Fruit fly (Drosophila melanogaster) whole organism, larva: ENCODE results near the gene CG43061.
A peak's percentile ranks its signal among the peaks of the same experiment; 100 is the strongest.
"Not testable (repeated sequence)": the region's sequence is repeated elsewhere in the genome, so short reads cannot be mapped to it uniquely, and the experiment has no call there.

Experiments
- noc ChIP-seq: fragments of 200-800 bp; sonication (Bioruptor generic); optimal IDR thresholded peaks from 3 replicates; lab custom pipeline; 2019; ENCODE audit warnings: missing biosample characterization, mild to moderate bottlenecking, missing genetic modification characterization, moderate library complexity

CG43061 gene

dm6 chr3R:8049373-8049772, at the start of gene CG43061:
CG43061 (plus strand) TSS chr3R:8049673.
- not testable (repeated sequence) for TF ChIP-seq noc

DNA sequence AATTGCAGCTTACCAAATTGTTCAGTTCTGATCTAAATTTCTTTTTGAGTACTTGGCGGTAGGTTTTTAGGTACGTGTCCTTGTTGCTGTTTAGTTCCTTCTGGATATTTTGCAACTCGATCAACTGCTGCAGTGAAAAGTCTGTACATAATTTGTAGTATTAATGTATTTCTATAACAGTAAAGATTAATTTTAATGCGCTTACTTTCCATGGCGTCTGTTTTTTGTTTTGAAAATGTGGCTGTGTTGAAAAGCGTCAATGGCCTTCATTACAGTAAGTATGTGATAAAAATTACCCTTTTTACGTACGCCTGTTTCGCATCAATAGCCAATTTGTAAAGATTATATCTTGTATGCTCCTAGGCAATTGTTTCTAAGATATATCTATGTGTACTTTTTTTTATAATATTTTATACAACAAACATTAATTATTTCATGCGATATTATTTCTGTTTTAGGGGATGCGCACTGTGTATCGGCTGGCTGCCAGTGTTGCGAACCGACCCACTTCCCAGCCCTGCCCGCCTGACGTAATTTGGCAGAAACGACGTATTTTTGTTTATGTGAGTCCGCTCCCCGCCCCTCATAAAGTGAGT, 48.3 kb upstream of the CG43061 start, which contains the start of the genes Kmn2 and CG2698:
Gene Kmn2, minus strand, starts transcription at position 236 of the 596 bp plus-strand sequence.
Gene CG2698, plus strand, starts transcription at position 489 of the 596 bp plus-strand sequence.
- TF ChIP-seq noc: peak; percentile 96

DNA sequence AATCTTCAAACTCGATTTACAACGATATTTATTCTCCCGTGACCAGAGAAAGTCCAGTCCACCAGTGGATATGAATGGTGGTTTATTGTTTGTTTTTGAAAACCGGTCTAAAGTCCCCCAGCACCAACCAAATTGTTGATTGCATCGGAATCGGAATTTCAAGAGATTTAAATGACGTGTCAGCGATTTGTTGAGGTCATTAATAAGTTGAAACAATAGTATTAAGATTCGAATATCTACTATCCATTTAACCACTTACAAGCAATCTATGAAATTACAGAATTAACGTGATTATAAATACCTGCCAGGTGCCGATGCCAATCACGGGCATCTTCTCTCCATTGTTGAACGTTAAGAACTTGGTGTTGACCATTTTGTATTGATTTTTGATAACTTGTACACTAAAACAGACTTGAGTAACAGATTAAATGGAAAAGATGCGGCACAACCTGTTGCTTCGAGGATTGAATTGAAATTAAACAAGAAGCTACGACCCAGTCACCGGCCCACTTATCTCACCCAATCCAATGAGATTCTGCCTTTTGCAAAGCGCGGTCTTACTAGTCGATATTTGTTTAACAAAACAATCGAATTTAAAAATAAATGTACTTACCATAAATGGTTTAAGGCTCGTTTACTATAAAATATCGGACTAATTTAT, 41.7 kb upstream of the CG43061 start, which contains the start of gene CG2767:
Gene CG2767, minus strand, starts transcription at position 516 of the 661 bp plus-strand sequence.
- no peak for TF ChIP-seq noc

DNA sequence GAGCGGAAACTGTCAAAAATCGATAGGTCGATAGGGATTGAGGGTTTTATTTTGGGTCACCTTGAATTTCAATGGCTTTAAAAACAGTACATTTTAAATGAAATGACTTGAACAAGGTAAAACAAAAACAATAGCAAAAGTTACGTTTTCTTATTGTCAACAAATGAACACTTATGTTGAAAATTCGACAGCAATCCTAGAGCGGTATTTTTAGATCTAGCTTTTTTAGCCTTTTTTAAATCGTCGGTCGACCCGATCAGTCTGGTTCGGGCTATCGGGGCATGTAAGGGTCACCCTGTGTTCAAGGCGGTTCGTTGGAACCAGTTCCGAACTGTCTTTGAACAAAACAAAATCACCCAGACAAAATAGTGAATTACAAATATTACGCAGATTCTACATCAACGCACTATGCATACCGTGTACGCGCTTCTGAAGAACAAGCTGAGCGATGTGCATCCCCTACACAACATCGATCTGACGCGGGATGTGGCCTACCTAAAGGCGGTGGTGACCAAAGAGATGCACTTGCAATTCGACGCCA, 40.3 kb upstream of the CG43061 start, which contains the start of the genes CG11052 and CG3223:
Gene CG11052, minus strand, starts transcription at position 218 of the 541 bp plus-strand sequence.
Gene CG3223, plus strand, starts transcription at position 321 of the 541 bp plus-strand sequence.
- TF ChIP-seq noc: no peak

DNA sequence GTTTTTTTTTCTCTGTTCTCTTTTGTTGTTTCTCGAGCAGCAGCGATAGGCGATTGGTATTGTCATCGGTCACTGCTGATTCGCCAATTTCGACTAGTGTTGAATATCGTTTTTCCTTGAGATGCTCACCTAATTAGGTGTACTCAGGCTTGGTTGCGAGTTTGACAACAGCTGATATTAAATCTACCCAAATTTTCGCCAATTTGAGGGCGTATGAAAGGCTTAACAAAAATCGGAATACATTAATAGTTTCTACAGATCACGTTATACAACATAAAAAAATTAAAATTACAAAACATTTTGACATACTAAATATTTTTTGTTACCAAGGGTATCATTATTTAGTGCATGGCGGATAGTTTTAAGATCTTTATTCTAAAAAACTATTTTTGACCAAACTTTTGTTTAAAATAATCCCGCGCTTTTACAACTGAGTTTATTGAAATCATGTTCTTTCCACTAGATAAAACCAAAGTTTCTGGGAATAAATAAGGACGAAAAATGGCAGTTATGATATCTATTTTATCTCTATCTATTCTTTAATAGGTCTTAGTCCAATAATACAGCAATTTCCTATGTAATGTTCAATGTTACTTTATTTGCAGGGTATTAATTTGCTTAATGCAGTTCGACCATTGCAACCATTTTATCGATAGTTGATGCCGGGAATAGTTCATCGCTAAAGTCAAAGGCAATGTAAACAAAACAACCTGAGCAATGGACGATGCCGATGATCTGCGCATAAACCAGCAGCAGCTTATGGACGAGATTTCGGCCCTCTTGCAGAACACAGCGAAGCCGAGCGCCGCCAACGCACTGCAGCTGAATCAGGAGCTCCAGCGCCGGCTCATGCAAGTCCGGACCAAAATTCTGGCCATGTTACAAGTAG, 36.1 kb upstream of the CG43061 start, which contains the start of the genes CG10435 and Pbp95:
Gene CG10435, minus strand, starts transcription at position 81 of the 889 bp plus-strand sequence.
Gene Pbp95, plus strand, starts transcription at position 671 of the 889 bp plus-strand sequence.
- no peak for TF ChIP-seq noc

DNA sequence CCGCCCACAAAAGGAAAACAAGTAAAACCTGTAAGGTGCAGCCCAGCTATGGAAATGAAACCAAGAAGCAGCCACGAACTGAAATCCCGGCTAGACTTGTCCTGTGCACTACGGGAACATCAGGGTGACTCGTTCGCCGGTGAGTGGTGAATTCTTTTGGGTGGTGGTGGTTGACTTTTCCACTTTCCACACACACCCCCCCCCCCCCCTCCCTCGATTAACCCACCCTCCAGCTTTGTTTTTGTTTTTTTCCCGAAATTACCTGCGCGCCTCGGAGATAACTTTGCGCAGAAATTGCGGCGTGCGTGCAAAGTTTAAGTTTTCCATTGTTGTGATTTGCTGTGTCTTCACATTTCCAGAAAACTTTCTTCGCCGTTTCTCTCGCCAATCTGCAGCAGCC, 23.0 kb upstream of the CG43061 start:
- no peak for TF ChIP-seq noc

dm6 chr3R:8027203-8027688, 22.2 kb upstream of the CG43061 start:
- TF ChIP-seq noc: peak; percentile 69

- peak; percentile 23 for TF ChIP-seq noc
Observed at dm6 chr3R:8029496-8030013, 19.9 kb upstream of the CG43061 start, which contains the start of gene ImpE3. ImpE3 (minus strand) TSS chr3R:8029546.

DNA sequence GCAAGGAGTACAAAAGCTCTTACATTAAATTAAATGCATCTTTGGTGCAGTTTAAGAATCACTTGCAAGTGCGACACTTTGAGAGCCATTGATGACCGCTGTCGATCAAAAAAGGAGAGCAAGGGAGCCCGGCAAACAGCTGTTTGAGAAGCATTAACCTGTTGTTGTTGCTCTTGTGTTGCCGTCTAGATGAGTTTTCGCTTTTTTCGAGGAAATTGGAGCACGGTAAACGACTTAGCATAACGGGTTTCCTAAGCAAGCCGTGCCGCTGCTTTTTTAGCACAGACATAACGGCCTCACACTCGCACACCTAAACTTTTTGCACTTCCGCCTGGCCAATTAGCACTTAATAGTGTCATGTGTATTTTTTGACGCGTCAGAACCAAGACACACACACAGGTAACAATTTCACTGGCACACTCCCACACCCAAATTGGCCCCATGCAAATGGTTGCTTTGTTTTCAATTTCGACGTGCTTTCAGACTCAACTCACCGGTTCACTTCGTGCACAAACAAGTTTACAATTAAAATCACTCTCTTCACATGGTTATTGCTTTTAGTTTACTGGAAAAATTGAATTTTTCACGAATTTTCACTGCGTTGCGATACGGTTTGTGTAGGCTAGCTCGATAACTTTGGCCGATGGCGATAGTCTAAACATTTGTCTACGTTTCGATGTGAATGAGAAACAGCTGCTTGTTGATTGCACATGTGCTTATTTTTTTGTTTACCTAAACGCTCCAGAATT, 19.1 kb upstream of the CG43061 start, which contains the start of the genes CG10903 and CG2747:
Gene CG10903, plus strand, starts transcription at position 261 of the 749 bp plus-strand sequence.
Gene CG2747, minus strand, starts transcription at position 640 of the 749 bp plus-strand sequence.
- TF ChIP-seq noc: peak; percentile 68

DNA sequence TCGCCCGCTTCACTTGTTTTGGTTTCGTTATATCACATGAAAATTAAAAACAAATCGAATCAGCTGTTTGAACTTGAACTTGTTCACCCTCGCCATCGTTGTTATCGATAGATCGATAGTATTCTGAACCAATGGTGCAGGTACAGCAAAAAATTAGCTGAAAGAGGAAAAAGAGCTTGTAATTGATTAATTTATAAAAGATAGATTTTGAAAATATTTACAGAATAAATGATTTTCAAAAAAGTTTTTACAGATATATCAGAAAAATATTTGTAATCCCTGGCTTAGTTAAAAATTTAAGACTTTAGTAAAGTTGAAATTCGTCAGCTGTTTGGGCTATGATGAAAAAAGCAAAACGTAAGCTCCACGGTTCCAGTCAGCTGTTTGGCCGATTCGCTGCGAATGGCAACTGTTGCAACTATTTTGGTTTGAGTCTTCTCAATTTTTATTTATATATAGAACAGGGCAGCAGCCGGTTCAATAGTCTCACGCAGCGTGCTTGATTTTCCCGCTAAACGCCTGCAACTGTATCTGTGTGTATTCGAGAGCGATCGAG, 16.5 kb upstream of the CG43061 start, which contains the start of the genes CG11035 and unc-45:
Gene CG11035, minus strand, starts transcription at position 87 of the 556 bp plus-strand sequence.
Gene unc-45, plus strand, starts transcription at position 379 of the 556 bp plus-strand sequence.
- TF ChIP-seq noc: no peak

DNA sequence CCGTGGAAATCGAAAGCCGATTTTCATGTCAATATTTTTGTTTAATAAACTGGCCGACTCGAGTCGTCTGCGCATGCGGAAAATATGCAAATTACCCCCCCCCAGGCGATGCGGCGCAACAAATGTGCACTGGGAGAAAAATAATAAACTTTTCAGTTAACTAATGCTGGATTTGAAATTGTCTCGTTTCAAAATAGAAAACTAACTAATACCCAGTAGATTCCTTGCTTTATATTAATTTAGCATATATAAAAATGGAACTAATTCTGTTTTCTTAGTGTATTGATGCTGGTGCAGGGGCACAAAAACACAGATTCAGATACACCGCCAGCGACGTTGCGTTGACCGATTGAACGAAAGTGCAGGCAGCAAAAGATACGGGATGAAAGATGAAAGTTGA, 11.6 kb upstream of the CG43061 start:
- TF ChIP-seq noc: no peak

- TF ChIP-seq noc: no peak
Observed at dm6 chr3R:8038927-8039326, 10.5 kb upstream of the CG43061 start.

DNA sequence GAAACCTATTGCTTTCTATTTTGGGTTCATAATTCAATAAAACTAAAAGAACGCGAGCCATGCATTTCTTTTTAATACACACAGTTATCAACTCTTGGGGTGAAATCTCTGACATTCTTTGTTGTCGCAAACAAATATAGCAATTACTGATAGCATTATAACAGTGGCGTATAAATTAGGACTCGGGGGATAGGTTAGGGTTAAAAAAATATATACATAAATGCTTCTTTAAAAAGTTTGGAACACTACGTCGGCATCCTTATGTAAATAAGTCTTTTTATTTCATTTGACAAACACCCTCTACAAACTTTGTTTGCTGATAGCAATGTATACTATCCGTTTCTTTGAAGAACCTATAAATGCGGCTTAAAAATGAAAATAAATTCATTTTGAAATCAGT, 8.6 kb upstream of the CG43061 start, which contains the start of gene CG43060:
Gene CG43060, plus strand, starts transcription at position 382 of the 400 bp plus-strand sequence.
- TF ChIP-seq noc: no peak

DNA sequence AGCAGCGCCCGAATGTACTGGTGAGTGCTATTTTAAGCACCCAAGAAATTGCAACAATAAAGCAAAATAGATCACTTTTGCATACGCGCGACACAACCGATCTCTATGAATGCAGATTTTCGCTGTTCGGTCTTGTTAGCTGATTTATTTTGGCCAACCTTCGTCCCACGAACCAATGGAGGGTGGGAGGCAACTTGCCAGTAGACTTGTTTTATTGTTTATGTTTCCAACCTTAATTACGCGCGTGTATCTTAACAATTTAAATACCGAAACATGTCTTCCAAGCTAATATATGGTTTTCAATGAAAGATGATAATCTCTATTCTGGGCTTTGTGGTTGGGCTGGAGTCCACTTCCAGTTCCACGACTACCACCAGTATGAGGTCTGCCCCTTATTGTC, 606 bp upstream of the CG43061 start, which contains the start of gene CG43618:
Gene CG43618, plus strand, starts transcription at position 301 of the 400 bp plus-strand sequence.
- not testable (repeated sequence) for TF ChIP-seq noc
